Fruit fly (Drosophila melanogaster) whole organism, wandering third instar larva: Measurements from ENCODE around the gene CG4210.

Experiments
- fru ChIP-seq: fragments of 200-800 bp; sonication (Bioruptor generic); optimal IDR thresholded peaks from 3 replicates; lab custom pipeline; 2016; ENCODE audit warnings: missing biosample characterization, mild to moderate bottlenecking, missing genetic modification characterization
- lola ChIP-seq: fragments of >200 bp; optimal IDR thresholded peaks from 2 replicates; lab custom pipeline; 2017; ENCODE audit warnings: missing biosample characterization, missing genetic modification characterization
- tai ChIP-seq: sonication (Bioruptor generic); optimal IDR thresholded peaks from 2 replicates; lab custom pipeline; 2016; ENCODE audit warnings: missing biosample characterization, missing genetic modification characterization
- woc ChIP-seq: sonication (Bioruptor generic); optimal IDR thresholded peaks from 2 replicates; lab custom pipeline; 2016; ENCODE audit warnings: missing biosample characterization, mild to moderate bottlenecking, missing genetic modification characterization

dm6 chr3R:15222973-15223372, 9.2 kb downstream of the CG4210 start, which contains the start of gene Polr2G:
- TF ChIP-seq tai, result no peak
- TF ChIP-seq woc, result no peak
- no peak for TF ChIP-seq fru (GFP tag; lab: Kevin White, UChicago)
- TF ChIP-seq lola (GFP tag; lab: Kevin White, UChicago), result no peak
